Worm (Caenorhabditis elegans): Measurements from ENCODE around the gene F33G12.6.
A peak's percentile ranks its signal among the peaks of the same experiment; 100 is the strongest.

DNA sequence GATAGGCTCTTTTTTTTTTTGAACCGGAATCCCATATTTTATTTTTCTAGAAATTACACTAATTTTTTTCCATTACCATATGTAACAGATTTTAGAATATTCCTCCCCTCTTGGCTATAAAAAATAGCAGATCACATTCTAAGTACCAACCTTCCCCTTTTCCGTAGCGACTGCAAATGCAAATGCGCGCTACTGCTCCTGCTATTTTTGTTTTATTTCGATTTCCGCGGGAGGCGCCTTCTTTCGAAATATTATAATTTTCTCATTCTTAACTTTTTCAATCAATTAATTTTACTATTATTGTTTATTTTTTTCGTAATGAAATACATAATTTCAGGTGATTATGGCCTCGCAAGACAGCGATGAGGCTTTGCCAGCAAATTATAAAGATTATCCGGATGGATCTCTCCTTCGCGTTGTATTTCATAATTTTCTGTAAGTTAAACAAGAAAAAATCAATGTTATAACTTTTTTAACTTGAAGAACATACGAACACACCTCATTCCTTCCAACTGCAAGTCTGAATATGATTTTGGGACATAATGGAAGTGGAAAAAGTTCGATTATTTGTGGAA lies 12.2 kb downstream of the F33G12.6 start, which contains the start of gene smc-5:
- TF ChIP-seq pqm-1 (tag; optimal IDR thresholded peaks at IDR 0.05): peak; percentile 23
- no peak for TF ChIP-seq ceh-48 (tag; optimal IDR thresholded peaks at IDR 0.05)
- no peak for TF ChIP-seq unc-55 (GFP tag; optimal IDR thresholded peaks at IDR 0.05)
- peak; percentile 43 for TF ChIP-seq tbx-7 (tag; optimal IDR thresholded peaks at IDR 0.05)
- TF ChIP-seq ets-4 (tag; optimal IDR thresholded peaks at IDR 0.05): peak; percentile 57

Measured in whole organism, late embryonic.